Worm (Caenorhabditis elegans) whole organism, young adult: Measurements from ENCODE around the gene plpp-1.3.
A peak's percentile ranks its signal among the peaks of the same experiment; 100 is the strongest.

ENCODE experiments used
- B0035.1 ChIP-seq: sonication (generic microtip); optimal IDR thresholded peaks from 2 replicates; lab custom pipeline; 2016; ENCODE audit warnings: missing genetic modification characterization, mild to moderate bottlenecking, missing compliant biosample characterization, missing genotype, missing genetic modification reagents
- C17E4.6 ChIP-seq: fragments of 200-800 bp; sonication (Bioruptor generic); IDR thresholded peaks from 2 replicates; pipeline ENCODE4 v1.3.6; 2022; ENCODE audit warnings: missing genetic modification reagents, missing genetic modification characterization, missing compliant biosample characterization
- F22D6.2 ChIP-seq: sonication (generic microtip); optimal IDR thresholded peaks from 2 replicates; lab custom pipeline; 2016; ENCODE audit warnings: mild to moderate bottlenecking, missing genetic modification characterization, missing compliant biosample characterization
- F33H1.4 ChIP-seq: fragments of 200-800 bp; sonication (Bioruptor generic); IDR thresholded peaks from 2 replicates; pipeline ENCODE4 v1.3.6; 2022; ENCODE audit warnings: missing genetic modification reagents, missing genetic modification characterization, missing compliant biosample characterization
- F57C9.4 ChIP-seq: sonication (generic microtip); optimal IDR thresholded peaks from 2 replicates; lab custom pipeline; 2017; ENCODE audit warnings: mild to moderate bottlenecking, missing genetic modification characterization, missing compliant biosample characterization
- K11D2.4 ChIP-seq: fragments of 200-800 bp; sonication (Bioruptor generic); IDR thresholded peaks from 2 replicates; pipeline ENCODE4 v1.3.6; 2022; ENCODE audit warnings: missing genetic modification reagents, missing genetic modification characterization, missing compliant biosample characterization
- Y53F4B.3 ChIP-seq: fragments of 200-800 bp; sonication (Bioruptor generic); IDR thresholded peaks from 2 replicates; pipeline ENCODE4 v1.3.6; 2022; ENCODE audit warnings: missing genetic modification reagents, missing genetic modification characterization, missing compliant biosample characterization
- ZK185.1 ChIP-seq: sonication (generic microtip); optimal IDR thresholded peaks from 2 replicates; lab custom pipeline; 2016; ENCODE audit warnings: mild to moderate bottlenecking, missing genetic modification characterization, missing compliant biosample characterization; ENCODE audit not compliant: poor library complexity, severe bottlenecking
- akir-1 ChIP-seq: fragments of 200-800 bp; sonication (Bioruptor generic); optimal IDR thresholded peaks from 2 replicates; lab custom pipeline; 2018; ENCODE audit warnings: mild to moderate bottlenecking, missing genetic modification characterization, moderate library complexity, missing compliant biosample characterization
- ama-1 ChIP-seq, 3 experiments: fragments of 150-350 bp in 1 of 3; sonication (generic microtip) in 2 of 3; optimal IDR thresholded peaks; 2 replicates each; lab custom pipeline; 2014 to 2018; ENCODE audit warnings: missing biosample characterization in 2 of 3, missing genetic modification characterization in 2 of 3, missing genetic modification reagents in 2 of 3
- atf-7 ChIP-seq: sonication (generic microtip); optimal IDR thresholded peaks from 2 replicates; lab custom pipeline; 2017; ENCODE audit warnings: mild to moderate bottlenecking, missing genetic modification characterization, missing compliant biosample characterization
- attf-3 ChIP-seq: fragments of 200-800 bp; sonication (Bioruptor generic); conservative IDR thresholded peaks from 2 replicates; pipeline ENCODE4 v1.3.6; 2022; ENCODE audit warnings: missing genetic modification reagents, missing genetic modification characterization, missing compliant biosample characterization
- ceh-27 ChIP-seq: fragments of 200-800 bp; sonication (Bioruptor generic); optimal IDR thresholded peaks from 2 replicates; lab custom pipeline; 2018; ENCODE audit warnings: mild to moderate bottlenecking, missing genetic modification characterization, moderate library complexity, missing compliant biosample characterization
- ceh-58 ChIP-seq: fragments of 200-800 bp; sonication (Bioruptor generic); IDR thresholded peaks from 2 replicates; pipeline ENCODE4 v1.3.6; 2022; ENCODE audit warnings: missing genetic modification characterization, missing compliant biosample characterization
- ceh-91 ChIP-seq: fragments of 200-800 bp; sonication (Bioruptor generic); IDR thresholded peaks from 2 replicates; pipeline ENCODE4 v1.3.6; 2022; ENCODE audit warnings: missing genetic modification reagents, missing genetic modification characterization, missing compliant biosample characterization
- dpl-1 ChIP-seq: fragments of 150-350 bp; optimal IDR thresholded peaks from 2 replicates; lab custom pipeline; 2014; ENCODE audit warnings: missing biosample characterization, missing genetic modification reagents, missing genetic modification characterization
- hlh-12 ChIP-seq: sonication (generic microtip); optimal IDR thresholded peaks from 2 replicates; lab custom pipeline; 2016; ENCODE audit warnings: missing genetic modification characterization, missing compliant biosample characterization
- hmg-1.2 ChIP-seq: fragments of 200-800 bp; sonication (Bioruptor generic); IDR thresholded peaks from 2 replicates; pipeline ENCODE4 v1.3.6; 2022; ENCODE audit warnings: missing genetic modification reagents, missing genetic modification characterization, missing compliant biosample characterization
- lin-26 ChIP-seq: fragments of 200-800 bp; sonication (Bioruptor generic); IDR thresholded peaks from 2 replicates; pipeline ENCODE4 v1.3.6; 2022; ENCODE audit warnings: missing genetic modification reagents, missing genetic modification characterization, missing compliant biosample characterization
- lin-54 ChIP-seq: fragments of 200-800 bp; sonication (Bioruptor generic); optimal IDR thresholded peaks from 2 replicates; lab custom pipeline; 2018; ENCODE audit warnings: mild to moderate bottlenecking, missing genetic modification characterization, missing compliant biosample characterization
- lsl-1 ChIP-seq: fragments of 200-800 bp; sonication (Bioruptor generic); optimal IDR thresholded peaks from 2 replicates; lab custom pipeline; 2018; ENCODE audit warnings: mild to moderate bottlenecking, missing genetic modification characterization, moderate library complexity, missing compliant biosample characterization
- madf-10 ChIP-seq: sonication (generic microtip); optimal IDR thresholded peaks from 2 replicates; lab custom pipeline; 2016; ENCODE audit warnings: mild to moderate bottlenecking, missing genetic modification characterization, missing compliant biosample characterization
- mxl-1 ChIP-seq: sonication (generic microtip); optimal IDR thresholded peaks from 2 replicates; lab custom pipeline; 2016; ENCODE audit warnings: missing genetic modification characterization, missing compliant biosample characterization
- nfyb-1 ChIP-seq: fragments of 200-800 bp; sonication (Bioruptor generic); IDR thresholded peaks from 2 replicates; pipeline ENCODE4 v1.3.6; 2022; ENCODE audit warnings: missing genetic modification reagents, missing genetic modification characterization, missing compliant biosample characterization
- nhr-120 ChIP-seq: fragments of 200-800 bp; sonication (Bioruptor generic); IDR thresholded peaks from 2 replicates; pipeline ENCODE4 v1.3.6; 2022; ENCODE audit warnings: missing genetic modification characterization, missing compliant biosample characterization
- pbrm-1 ChIP-seq: fragments of 200-800 bp; sonication (Bioruptor generic); IDR thresholded peaks from 2 replicates; pipeline ENCODE4 v1.3.6; 2022; ENCODE audit warnings: missing genetic modification reagents, missing genetic modification characterization, missing compliant biosample characterization
- rec-8 ChIP-seq, 2 experiments: sonication (generic microtip); optimal IDR thresholded peaks; 2 replicates each; lab custom pipeline; 2016; ENCODE audit warnings: mild to moderate bottlenecking in 2 of 2, missing genetic modification characterization in 2 of 2, missing genetic modification reagents in 2 of 2, missing genotype in 2 of 2, missing biosample characterization in 1 of 2, missing compliant biosample characterization in 1 of 2, moderate library complexity in 1 of 2
- repo-1 ChIP-seq: sonication (generic microtip); optimal IDR thresholded peaks from 2 replicates; lab custom pipeline; 2017; ENCODE audit warnings: mild to moderate bottlenecking, missing genetic modification characterization, missing compliant biosample characterization
- rpc-1 ChIP-seq, 2 experiments: fragments of 150-350 bp in 1 of 2; sonication (generic microtip) in 1 of 2; optimal IDR thresholded peaks; 2 replicates each; lab custom pipeline; 2014 to 2018; ENCODE audit warnings: missing biosample characterization in 1 of 2, missing genetic modification characterization in 1 of 2, missing genetic modification reagents in 1 of 2, missing genotype in 1 of 2
- sdz-38 ChIP-seq: sonication (generic microtip); optimal IDR thresholded peaks from 2 replicates; lab custom pipeline; 2016; ENCODE audit warnings: missing genotype, missing genetic modification characterization, missing compliant biosample characterization
- snpc-1.1 ChIP-seq: sonication (generic microtip); optimal IDR thresholded peaks from 2 replicates; lab custom pipeline; 2017; ENCODE audit warnings: missing genetic modification characterization, mild to moderate bottlenecking, missing compliant biosample characterization, antibody characterized with exemption, moderate library complexity, missing genotype, missing genetic modification reagents; ENCODE audit not compliant: insufficient read depth
- snpc-1.3 ChIP-seq: sonication (generic microtip); optimal IDR thresholded peaks from 2 replicates; lab custom pipeline; 2017; ENCODE audit warnings: missing genetic modification characterization, mild to moderate bottlenecking, missing compliant biosample characterization, antibody characterized with exemption, moderate library complexity, missing genotype, missing genetic modification reagents; ENCODE audit not compliant: insufficient read depth
- somi-1 ChIP-seq: fragments of 200-800 bp; sonication (Bioruptor generic); optimal IDR thresholded peaks from 2 replicates; lab custom pipeline; 2018; ENCODE audit warnings: mild to moderate bottlenecking, missing genetic modification characterization, missing compliant biosample characterization
- sptf-2 ChIP-seq: fragments of 200-800 bp; sonication (Bioruptor generic); optimal IDR thresholded peaks from 2 replicates; lab custom pipeline; 2018; ENCODE audit warnings: mild to moderate bottlenecking, missing genetic modification characterization, missing compliant biosample characterization
- tbx-9 ChIP-seq: sonication (generic microtip); optimal IDR thresholded peaks from 2 replicates; lab custom pipeline; 2016; ENCODE audit warnings: borderline replicate concordance, missing genetic modification characterization, inconsistent platforms, missing compliant biosample characterization
- tlf-1 ChIP-seq: fragments of 200-800 bp; sonication (Bioruptor generic); optimal IDR thresholded peaks from 2 replicates; lab custom pipeline; 2018; ENCODE audit warnings: mild to moderate bottlenecking, missing genetic modification characterization, missing compliant biosample characterization
- zfh-2 ChIP-seq: fragments of 200-800 bp; sonication (Bioruptor generic); conservative IDR thresholded peaks from 2 replicates; pipeline ENCODE4 v1.3.6; 2022; ENCODE audit warnings: missing genetic modification reagents, missing genetic modification characterization, missing compliant biosample characterization
- ztf-18 ChIP-seq: sonication (generic microtip); optimal IDR thresholded peaks from 2 replicates; lab custom pipeline; 2016; ENCODE audit warnings: missing genotype, mild to moderate bottlenecking, missing genetic modification characterization, missing compliant biosample characterization
- ztf-26 ChIP-seq: sonication (generic microtip); optimal IDR thresholded peaks from 2 replicates; lab custom pipeline; 2017; ENCODE audit warnings: missing genetic modification characterization, missing compliant biosample characterization
- ztf-28 ChIP-seq: fragments of 200-800 bp; sonication (Bioruptor generic); IDR thresholded peaks from 2 replicates; pipeline ENCODE4 v1.3.6; 2022; ENCODE audit warnings: missing genetic modification reagents, missing genetic modification characterization, missing compliant biosample characterization
- ztf-3 ChIP-seq: fragments of 200-800 bp; sonication (Bioruptor generic); optimal IDR thresholded peaks from 2 replicates; lab custom pipeline; 2018; ENCODE audit warnings: mild to moderate bottlenecking, missing genetic modification characterization, missing compliant biosample characterization
- ztf-6 ChIP-seq: fragments of 200-800 bp; sonication (Bioruptor generic); IDR thresholded peaks from 2 replicates; pipeline ENCODE4 v1.3.6; 2022; ENCODE audit warnings: missing genetic modification reagents, missing genetic modification characterization, missing compliant biosample characterization

Gene plpp-1.3

ce11 chrX:10674199-10674598 is 20.9 kb upstream of the plpp-1.3 start, which contains the start of gene F13E6.2:
F13E6.2 (minus strand) TSS chrX:10674299.
- TF ChIP-seq Y53F4B.3 (no peak), rec-8 (tag; optimal IDR thresholded peaks at IDR 0.05; lab: Kevin White, UChicago) (no peak), C17E4.6 (GFP tag; lab: Robert Waterston, UW) (no peak), K11D2.4 (GFP tag; lab: Robert Waterston, UW) (no peak), F57C9.4 (no peak), ztf-18 (no peak), snpc-1.1 (tag; lab: Kevin White, UChicago) (no peak)
- TF ChIP-seq, all 124 proteins: peak for 0

DNA sequence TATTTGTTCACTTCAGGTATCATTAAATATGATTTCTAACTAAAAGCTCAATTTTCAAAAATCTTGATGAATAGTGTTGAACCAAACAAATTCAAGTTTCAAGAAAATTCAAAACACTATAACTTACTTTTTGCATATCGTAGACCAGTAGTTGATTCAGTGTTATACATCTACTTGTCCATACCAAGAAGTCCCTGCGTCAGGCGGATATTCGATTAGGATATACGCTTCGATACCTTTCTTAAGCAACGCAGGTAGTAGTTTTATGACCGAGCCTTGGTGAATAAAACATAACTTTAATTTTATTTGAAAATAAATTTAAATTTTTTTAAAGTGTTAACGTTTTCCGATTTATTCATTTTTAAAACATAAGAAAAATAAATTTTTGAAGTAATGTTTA is 19.7 kb upstream of the plpp-1.3 start:
- TF ChIP-seq ztf-26 (no peak), nfyb-1 (GFP tag; lab: Robert Waterston, UW) (0 out of 2 replicates have a peak, but pooled peaks have one; percentile 35)

DNA sequence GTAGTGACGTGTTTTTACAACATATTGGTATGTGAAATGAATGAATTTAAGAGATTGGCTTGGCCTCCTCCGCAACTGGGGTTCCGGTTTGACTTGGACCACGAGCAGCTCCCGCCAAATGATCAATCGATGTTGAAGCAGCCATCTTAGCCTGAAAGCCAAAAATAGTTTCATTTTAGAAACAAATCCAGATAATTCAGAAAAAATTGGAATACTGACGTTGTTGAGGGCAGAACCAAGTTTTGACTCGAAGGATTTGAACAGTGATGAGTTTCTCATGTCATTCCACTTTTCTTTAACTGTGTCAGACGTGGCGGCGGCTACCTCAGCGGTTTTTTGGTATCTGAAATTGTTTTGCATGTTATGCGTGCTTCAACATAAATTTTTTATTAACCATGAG is 19.2 kb upstream of the plpp-1.3 start:
- TF ChIP-seq nfyb-1 (GFP tag; lab: Robert Waterston, UW) (0 out of 2 replicates have a peak, but pooled peaks have one; percentile 15), lin-26 (GFP tag; lab: Robert Waterston, UW) (no peak), rpc-1 (optimal IDR thresholded peaks at IDR 0.05; lab: Kevin White, UChicago) (no peak), rpc-1 (tag; optimal IDR thresholded peaks at IDR 0.05; lab: Kevin White, UChicago) (no peak)

DNA sequence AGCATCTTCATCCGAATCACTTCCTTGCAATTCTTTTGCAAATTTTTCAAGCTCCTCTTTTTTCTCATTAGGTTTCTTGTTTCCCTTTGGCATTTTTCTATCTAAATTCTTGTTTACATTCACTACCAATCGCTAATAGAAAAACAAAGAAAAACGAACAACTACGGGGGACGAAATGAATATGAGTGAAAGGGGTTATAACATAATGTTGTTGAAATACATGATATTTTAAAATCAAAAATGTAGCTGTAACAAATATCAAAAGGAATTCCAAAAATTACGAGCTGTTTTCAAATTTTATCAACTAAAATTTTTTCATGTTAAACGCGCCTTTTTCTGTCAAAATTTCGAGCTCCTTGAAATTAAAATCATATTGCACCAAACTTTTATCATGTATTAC is 18.1 kb upstream of the plpp-1.3 start, which contains the start of gene F13E6.1:
Gene F13E6.1 (minus strand): TSS at position 101 of the 400 bp plus-strand sequence.
- no peak for TF ChIP-seq zfh-2 (GFP tag; lab: Robert Waterston, UW)
- no peak for TF ChIP-seq dpl-1 (GFP tag; lab: Kevin White, UChicago)
- TF ChIP-seq sptf-2: no peak
- no peak for TF ChIP-seq hlh-12 (tag; lab: Kevin White, UChicago)
- no peak for TF ChIP-seq somi-1 (GFP tag; lab: Kevin White, UChicago)
- no peak for TF ChIP-seq F33H1.4 (GFP tag; lab: Robert Waterston, UW)
- TF ChIP-seq nhr-120: no peak
- no peak for TF ChIP-seq ztf-3 (GFP tag; lab: Kevin White, UChicago)
- no peak for TF ChIP-seq snpc-1.3 (tag; lab: Kevin White, UChicago)
- TF ChIP-seq ceh-27 (GFP tag; lab: Kevin White, UChicago): no peak
- TF ChIP-seq ceh-58: no peak
- no peak for TF ChIP-seq ceh-91 (GFP tag; lab: Robert Waterston, UW)
- no peak for TF ChIP-seq tbx-9
- no peak for TF ChIP-seq madf-10 (tag; lab: Kevin White, UChicago)
- no peak for TF ChIP-seq tlf-1 (GFP tag; lab: Kevin White, UChicago)
- TF ChIP-seq sdz-38 (tag; lab: Kevin White, UChicago): no peak

- no peak for TF ChIP-seq F22D6.2
- peak; percentile 3 for TF ChIP-seq ama-1 (optimal IDR thresholded peaks at IDR 0.05; lab: Kevin White, UChicago)
- TF ChIP-seq ama-1 (GFP tag; optimal IDR thresholded peaks at IDR 0.05; lab: Kevin White, UChicago): no peak
- TF ChIP-seq B0035.1 (tag; lab: Kevin White, UChicago): no peak
- TF ChIP-seq mxl-1 (tag; lab: Kevin White, UChicago): no peak
- TF ChIP-seq pbrm-1 (GFP tag; lab: Robert Waterston, UW): no peak
- TF ChIP-seq atf-7 (tag; lab: Kevin White, UChicago): no peak
- TF ChIP-seq lsl-1: no peak
- TF ChIP-seq ceh-27 (GFP tag; lab: Kevin White, UChicago): peak; percentile 58
- TF ChIP-seq ztf-28 (GFP tag; lab: Robert Waterston, UW): no peak
- TF ChIP-seq hmg-1.2 (GFP tag; lab: Robert Waterston, UW): peak; percentile 26; the same call in 1 of the 2 replicates
- no peak for TF ChIP-seq ztf-6
- peak; percentile 4 for TF ChIP-seq ZK185.1 (tag; lab: Kevin White, UChicago)
- TF ChIP-seq rpc-1 (optimal IDR thresholded peaks at IDR 0.05; lab: Kevin White, UChicago): no peak
- no peak for TF ChIP-seq rpc-1 (tag; optimal IDR thresholded peaks at IDR 0.05; lab: Kevin White, UChicago)
- TF ChIP-seq akir-1 (GFP tag; lab: Kevin White, UChicago): no peak
- no peak for TF ChIP-seq lin-54 (GFP tag; lab: Kevin White, UChicago)
- no peak for TF ChIP-seq repo-1 (tag; lab: Kevin White, UChicago)
- no peak for TF ChIP-seq attf-3
Observed at ce11 chrX:10677552-10677951, 17.6 kb upstream of the plpp-1.3 start.
